Worm (Caenorhabditis elegans): ENCODE measurements around the gene fbxa-181.

- TF ChIP-seq ama-1 (optimal IDR thresholded peaks at IDR 0.05) (no peak), pqm-1 (tag; optimal IDR thresholded peaks at IDR 0.05) (no peak), npax-4 (tag; optimal IDR thresholded peaks at IDR 0.05) (no peak), fkh-10 (GFP tag; optimal IDR thresholded peaks at IDR 0.05) (no peak), zip-5 (tag; optimal IDR thresholded peaks at IDR 0.05) (no peak), F13H6.1 (tag; optimal IDR thresholded peaks at IDR 0.05) (no peak), eyg-1 (tag; optimal IDR thresholded peaks at IDR 0.05) (no peak), mec-3 (tag; optimal IDR thresholded peaks at IDR 0.05; ENCODE audit: borderline replicate concordance) (no peak), pag-3 (tag; optimal IDR thresholded peaks at IDR 0.05; ENCODE audit: borderline replicate concordance) (no peak), ets-4 (tag; optimal IDR thresholded peaks at IDR 0.05) (no peak), ceh-18 (tag; optimal IDR thresholded peaks at IDR 0.05) (no peak), lim-6 (tag; optimal IDR thresholded peaks at IDR 0.05) (no peak)
Observed at ce11 chrV:13686513-13686912, 39.2 kb upstream of the fbxa-181 start.
